Fruit fly (Drosophila melanogaster): Measurements from ENCODE around the gene P5CS.

P5CS gene

DNA sequence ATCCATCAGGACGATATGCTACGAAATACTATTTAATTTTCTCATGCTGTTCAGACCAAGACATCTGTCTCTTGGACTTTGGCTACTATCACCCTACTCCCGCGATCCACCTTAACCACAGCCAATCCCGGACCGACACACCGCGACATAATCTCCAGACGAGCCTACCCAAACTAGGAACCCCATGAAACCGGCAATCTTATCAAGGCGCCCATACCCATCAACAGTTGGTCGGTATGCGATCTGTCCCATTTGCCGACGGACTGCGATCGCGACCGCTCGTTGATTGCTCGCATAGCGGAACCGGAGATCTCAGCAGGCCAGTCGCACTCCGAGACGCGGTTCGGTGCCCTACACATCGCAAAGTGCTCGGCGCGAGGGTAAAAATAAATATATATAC is 37.3 kb upstream of the P5CS start, which contains the start of gene SLC22A (continued):
- peak; percentile 72 to 84 for TF ChIP-seq ss (GFP tag; optimal IDR thresholded peaks at IDR 0.05)
- no peak for TF ChIP-seq CG32006 (GFP tag; optimal IDR thresholded peaks at IDR 0.05)
- no peak; the same call in 2 of the 3 replicates for TF ChIP-seq eg (GFP tag; IDR thresholded peaks at IDR 0.05)
- no peak for TF ChIP-seq acj6 (GFP tag; optimal IDR thresholded peaks at IDR 0.05)
- no peak for TF ChIP-seq Hr38 (GFP tag; optimal IDR thresholded peaks at IDR 0.05)
- TF ChIP-seq CG8319 (GFP tag; optimal IDR thresholded peaks at IDR 0.05) = peak; percentile 0
- no peak for TF ChIP-seq Lpt (GFP tag; optimal IDR thresholded peaks at IDR 0.05)
- TF ChIP-seq Eip75B (GFP tag; optimal IDR thresholded peaks at IDR 0.05) = peak; percentile 33
- TF ChIP-seq Sox15 (GFP tag; optimal IDR thresholded peaks at IDR 0.05) = no peak
- no peak for TF ChIP-seq fkh (GFP tag; optimal IDR thresholded peaks at IDR 0.05)
- peak; percentile 3 for TF ChIP-seq dac (GFP tag; optimal IDR thresholded peaks at IDR 0.05)
- no peak for TF ChIP-seq Blimp-1 (GFP tag; optimal IDR thresholded peaks at IDR 0.05)
- no peak for TF ChIP-seq dsx (GFP tag; optimal IDR thresholded peaks at IDR 0.05; ENCODE audit: poor library complexity, severe bottlenecking)
- no peak for TF ChIP-seq CG11294 (GFP tag; IDR thresholded peaks at IDR 0.05)

DNA sequence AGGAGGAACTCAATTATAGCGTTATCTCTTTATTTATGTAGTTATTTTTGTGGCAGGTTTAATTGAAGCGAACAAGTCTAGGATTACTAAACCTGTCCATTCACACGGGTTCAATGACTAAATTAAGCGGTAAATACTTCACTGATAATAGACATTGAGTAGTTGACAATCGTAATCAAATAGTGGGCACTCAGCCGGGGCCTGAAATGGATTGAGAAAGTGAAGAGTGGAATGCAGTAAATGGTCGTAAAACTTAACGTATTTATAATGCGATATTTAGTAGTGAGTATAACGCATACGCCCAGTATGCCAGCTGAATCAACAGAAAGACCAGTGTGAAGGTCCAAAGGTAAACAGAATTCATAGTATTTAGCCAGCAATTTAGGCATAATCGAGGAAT is 35.6 kb upstream of the P5CS start:
- TF ChIP-seq fkh (GFP tag; optimal IDR thresholded peaks at IDR 0.05) (peak; percentile 23), Ets96B (tag; optimal IDR thresholded peaks at IDR 0.05) (no peak)

DNA sequence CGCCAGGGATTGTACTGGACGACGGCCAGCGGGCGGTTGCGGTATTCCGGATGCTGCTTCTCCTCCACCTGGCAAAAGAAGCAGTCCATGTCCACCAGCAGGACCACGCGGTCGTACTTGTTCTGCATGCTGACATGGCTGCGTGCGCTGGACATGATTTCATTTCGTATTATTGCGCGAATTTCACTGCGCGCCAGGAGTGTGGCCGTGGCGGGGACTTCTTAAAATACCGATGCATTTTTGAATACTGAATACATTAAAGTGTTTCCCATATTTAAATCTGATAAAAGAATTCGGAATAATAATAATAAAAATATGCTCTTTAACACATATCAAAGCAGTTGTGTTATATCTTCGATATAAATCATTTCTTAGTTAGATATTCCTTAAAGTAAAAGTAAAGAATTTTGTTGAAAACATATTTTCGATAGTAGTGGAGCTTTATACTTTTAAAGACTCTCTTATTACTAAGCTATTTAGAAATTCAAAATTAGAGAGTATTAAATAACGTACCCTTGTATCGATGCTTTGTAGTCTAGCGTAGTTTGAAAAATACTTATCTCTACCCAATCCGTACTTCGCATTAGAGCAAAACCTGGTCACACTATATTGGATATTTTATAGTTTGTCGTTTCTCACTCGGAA is 30.1 kb upstream of the P5CS start, which contains the start of the genes PolH and CG14562:
PolH (minus strand) TSS at position 198 of the 645 bp plus-strand sequence.
CG14562 (plus strand) TSS at position 607 of the 645 bp plus-strand sequence.
- TF ChIP-seq Ets96B (tag; optimal IDR thresholded peaks at IDR 0.05) (no peak), Lpt (GFP tag; optimal IDR thresholded peaks at IDR 0.05) (no peak), Eip93F (GFP tag; optimal IDR thresholded peaks at IDR 0.05) (no peak), CG34406 (GFP tag; optimal IDR thresholded peaks at IDR 0.05) (no peak), OdsH (GFP tag; optimal IDR thresholded peaks at IDR 0.05) (no peak), Smox (GFP tag; optimal IDR thresholded peaks at IDR 0.05) (no peak), CG3032 (tag; optimal IDR thresholded peaks at IDR 0.05) (no peak)

DNA sequence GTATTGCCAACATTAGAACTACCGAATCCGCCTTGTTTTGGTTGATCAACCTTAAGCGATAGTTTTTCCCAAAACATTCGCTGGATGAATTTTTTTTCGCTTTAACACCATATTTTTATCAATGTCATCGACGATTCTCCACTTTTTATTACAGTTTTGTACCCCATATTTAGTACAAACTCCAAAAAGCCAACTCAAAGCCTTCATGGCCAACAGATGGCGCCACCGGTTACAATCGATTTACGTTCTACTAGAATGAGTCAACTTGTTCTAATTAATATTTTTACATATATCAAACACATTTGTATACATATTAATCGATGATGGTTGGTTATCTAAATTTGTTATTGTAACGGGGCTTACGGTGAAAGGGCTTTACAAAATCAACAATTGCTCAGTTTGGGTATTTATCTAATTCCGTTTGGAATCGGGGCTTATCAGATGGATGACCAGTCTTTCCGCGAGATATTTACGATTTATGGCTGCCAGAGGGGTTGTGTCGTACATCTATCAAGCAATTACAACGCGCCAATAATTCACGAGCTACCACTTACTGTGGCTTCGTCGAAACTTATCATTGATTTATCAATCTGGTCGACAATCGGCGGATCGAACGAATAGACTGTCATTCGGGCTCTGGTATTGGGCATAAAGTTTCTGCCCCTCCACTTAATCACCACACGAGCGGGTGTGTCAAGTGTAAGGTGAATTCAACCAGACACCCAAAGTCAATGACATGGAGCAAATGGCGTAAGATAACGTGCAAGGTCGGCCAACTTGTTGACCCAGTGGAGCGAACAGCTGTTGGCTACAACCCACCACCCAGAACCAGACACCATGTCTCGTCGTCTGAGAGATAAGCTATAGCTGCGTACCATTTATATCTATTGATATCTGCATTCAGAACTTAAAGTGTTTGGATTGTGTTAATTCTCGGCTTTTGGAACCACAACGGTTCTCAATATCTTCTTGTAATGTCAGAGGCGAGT is 18.5 kb upstream of the P5CS start:
- TF ChIP-seq CG3032 (tag; optimal IDR thresholded peaks at IDR 0.05) (no peak), svp (GFP tag) (peak; percentile 16)

DNA sequence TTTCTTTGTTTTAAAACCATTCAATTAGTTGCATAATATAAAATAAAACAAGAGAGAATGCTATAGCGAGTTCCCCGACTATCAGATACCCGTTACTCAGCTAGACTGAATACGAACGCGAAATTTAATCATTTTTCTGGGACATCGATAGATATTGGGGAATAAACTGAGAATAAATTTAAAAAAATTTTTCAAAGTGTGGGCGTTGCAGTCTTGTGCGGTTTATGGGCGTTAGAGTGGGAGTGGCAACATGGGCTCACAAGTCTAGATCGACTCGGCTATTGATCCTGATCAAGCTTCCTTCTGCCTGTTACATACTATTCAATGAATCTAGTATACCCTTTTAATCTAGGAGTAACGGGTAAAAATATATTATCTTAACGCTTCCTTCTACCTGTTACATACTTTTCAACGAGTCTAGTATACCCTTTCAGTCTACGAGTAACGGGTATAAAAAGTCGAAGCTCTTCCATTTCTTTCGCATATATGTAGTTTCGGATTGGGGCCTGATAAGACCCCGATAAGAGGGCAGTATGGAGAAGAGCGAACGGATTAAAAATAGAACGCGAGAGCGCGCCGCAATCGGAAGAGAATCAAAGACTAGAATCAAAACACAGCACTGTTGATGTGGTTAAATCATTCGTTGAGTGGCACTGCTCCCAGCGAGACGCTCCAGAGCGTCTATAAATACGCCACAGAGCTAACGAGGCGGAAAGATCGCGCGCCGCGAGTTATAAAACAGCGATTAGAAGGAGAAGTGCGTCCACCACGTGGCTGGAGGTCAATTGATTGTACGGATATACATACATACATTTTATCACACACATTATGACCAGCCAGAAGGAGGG is 17.1 kb upstream of the P5CS start, which contains the start of gene CG7458:
CG7458 (plus strand) TSS at position 637 of the 848 bp plus-strand sequence.
- peak; percentile 2 for TF ChIP-seq Smox (GFP tag; optimal IDR thresholded peaks at IDR 0.05)
- TF ChIP-seq fkh (GFP tag; optimal IDR thresholded peaks at IDR 0.05) = no peak
- peak; percentile 66 for TF ChIP-seq CG32006 (GFP tag; optimal IDR thresholded peaks at IDR 0.05)
- peak; percentile 23 for TF ChIP-seq esn (GFP tag; optimal IDR thresholded peaks at IDR 0.05)
- TF ChIP-seq lz (GFP tag; optimal IDR thresholded peaks at IDR 0.05) = no peak
- TF ChIP-seq CG6792 (GFP tag; optimal IDR thresholded peaks at IDR 0.05) = no peak
- TF ChIP-seq Gug (GFP tag; IDR thresholded peaks at IDR 0.05) = 0 out of 2 replicates have a peak, but pooled peaks have one; percentile 33
- TF ChIP-seq svp (GFP tag) = peak; percentile 29
- TF ChIP-seq CG31627 (GFP tag; optimal IDR thresholded peaks at IDR 0.05) = no peak
- 0 out of 3 replicates have a peak, but pooled peaks have one; percentile 31 for TF ChIP-seq CG8119 (GFP tag; IDR thresholded peaks at IDR 0.05)
- no peak for TF ChIP-seq CG11902 (GFP tag; optimal IDR thresholded peaks at IDR 0.05)
- TF ChIP-seq CG11762 (GFP tag; optimal IDR thresholded peaks at IDR 0.05; ENCODE audit: insufficient read depth) = no peak
- peak; percentile 50 for TF ChIP-seq OdsH (GFP tag; optimal IDR thresholded peaks at IDR 0.05)
- no peak for TF ChIP-seq Lpt (GFP tag; optimal IDR thresholded peaks at IDR 0.05)
- no peak for TF ChIP-seq Ets96B (tag; optimal IDR thresholded peaks at IDR 0.05)
- no peak for TF ChIP-seq dac (GFP tag; optimal IDR thresholded peaks at IDR 0.05)
- TF ChIP-seq Sox102F (GFP tag; optimal IDR thresholded peaks at IDR 0.05) = no peak
- no peak for TF ChIP-seq CG8319 (GFP tag; optimal IDR thresholded peaks at IDR 0.05)
- TF ChIP-seq CG34406 (GFP tag; optimal IDR thresholded peaks at IDR 0.05) = no peak
- peak; percentile 3 for TF ChIP-seq topi (GFP tag; optimal IDR thresholded peaks at IDR 0.05)
- TF ChIP-seq Blimp-1 (GFP tag; optimal IDR thresholded peaks at IDR 0.05) = no peak
- no peak for TF ChIP-seq CG7368 (GFP tag; optimal IDR thresholded peaks at IDR 0.05)
- peak; percentile 23 for TF ChIP-seq spab (GFP tag; optimal IDR thresholded peaks at IDR 0.05)
- TF ChIP-seq CG1621 (tag; optimal IDR thresholded peaks at IDR 0.05) = no peak
- TF ChIP-seq Eip75B (GFP tag; optimal IDR thresholded peaks at IDR 0.05) = peak; percentile 33
- TF ChIP-seq acj6 (GFP tag; optimal IDR thresholded peaks at IDR 0.05) = peak; percentile 9
- TF ChIP-seq ss (GFP tag; optimal IDR thresholded peaks at IDR 0.05) = no peak
- peak; percentile 83 for TF ChIP-seq vri (GFP tag; optimal IDR thresholded peaks at IDR 0.05)
